Worm (Caenorhabditis elegans) whole organism, early embryonic: Measurements from ENCODE around the gene R07E5.11.

ENCODE experiments used
- B0310.2 ChIP-seq: sonication (generic microtip); optimal IDR thresholded peaks from 2 replicates; lab custom pipeline; 2016; ENCODE audit warnings: mild to moderate bottlenecking, missing genetic modification characterization, missing compliant biosample characterization
- F13C5.2 ChIP-seq: sonication (generic microtip); optimal IDR thresholded peaks from 2 replicates; lab custom pipeline; 2017; ENCODE audit warnings: mild to moderate bottlenecking, missing genetic modification characterization, inconsistent platforms, missing compliant biosample characterization
- aly-1 ChIP-seq: sonication (generic microtip); optimal IDR thresholded peaks from 2 replicates; lab custom pipeline; 2016; ENCODE audit warnings: missing genetic modification characterization, missing compliant biosample characterization
- ama-1 ChIP-seq: fragments of 150-350 bp; optimal IDR thresholded peaks from 2 replicates; lab custom pipeline; 2014
- ceh-13 ChIP-seq: fragments of 200-800 bp; sonication (Bioruptor generic); optimal IDR thresholded peaks from 2 replicates; lab custom pipeline; 2018; ENCODE audit warnings: mild to moderate bottlenecking, missing genetic modification characterization, missing compliant biosample characterization
- ceh-36 ChIP-seq: sonication (generic microtip); optimal IDR thresholded peaks from 2 replicates; lab custom pipeline; 2016; ENCODE audit warnings: missing genetic modification characterization, inconsistent platforms, missing compliant biosample characterization
- ets-7 ChIP-seq: sonication (generic microtip); optimal IDR thresholded peaks from 2 replicates; lab custom pipeline; 2016; ENCODE audit warnings: missing genotype, missing genetic modification characterization, missing compliant biosample characterization
- flt-1 ChIP-seq: fragments of 200-800 bp; sonication (Bioruptor generic); IDR thresholded peaks from 2 replicates; pipeline ENCODE4 v1.3.6; 2022; ENCODE audit warnings: missing genetic modification characterization, missing compliant biosample characterization
- hmbx-1 ChIP-seq: sonication (generic microtip); optimal IDR thresholded peaks from 2 replicates; lab custom pipeline; 2016; ENCODE audit warnings: mild to moderate bottlenecking, missing genetic modification characterization, missing compliant biosample characterization
- hmg-4 ChIP-seq: fragments of 200-800 bp; sonication (Bioruptor generic); optimal IDR thresholded peaks from 2 replicates; lab custom pipeline; 2018; ENCODE audit warnings: mild to moderate bottlenecking, missing genetic modification characterization, missing compliant biosample characterization
- hnd-1 ChIP-seq: sonication (generic microtip); optimal IDR thresholded peaks from 2 replicates; lab custom pipeline; 2016; ENCODE audit warnings: missing genetic modification characterization, missing compliant biosample characterization
- pes-1 ChIP-seq: fragments of 200-800 bp; sonication (Bioruptor generic); IDR thresholded peaks from 2 replicates; pipeline ENCODE4 v1.3.6; 2022; ENCODE audit warnings: missing genetic modification reagents, missing genetic modification characterization, missing compliant biosample characterization
- scrt-1 ChIP-seq: fragments of 200-800 bp; sonication (Bioruptor generic); IDR thresholded peaks from 2 replicates; pipeline ENCODE4 v1.3.6; 2022; ENCODE audit warnings: missing genetic modification characterization, missing compliant biosample characterization
- sea-1 ChIP-seq: fragments of 200-800 bp; sonication (Bioruptor generic); conservative IDR thresholded peaks from 2 replicates; pipeline ENCODE4 v1.3.6; 2022; ENCODE audit warnings: missing genetic modification characterization, missing compliant biosample characterization
- tbx-11 ChIP-seq: fragments of 200-800 bp; sonication (Bioruptor generic); IDR thresholded peaks from 2 replicates; pipeline ENCODE4 v1.3.6; 2022; ENCODE audit warnings: missing genetic modification characterization, missing compliant biosample characterization
- tbx-37 ChIP-seq: fragments of 200-800 bp; sonication (Bioruptor generic); conservative IDR thresholded peaks from 2 replicates; pipeline ENCODE4 v1.3.6; 2022; ENCODE audit warnings: missing genetic modification reagents, missing genetic modification characterization, missing compliant biosample characterization
- tra-4 ChIP-seq: sonication (generic microtip); optimal IDR thresholded peaks from 2 replicates; lab custom pipeline; 2017; ENCODE audit warnings: missing genetic modification characterization, missing compliant biosample characterization

The R07E5.11 gene

DNA sequence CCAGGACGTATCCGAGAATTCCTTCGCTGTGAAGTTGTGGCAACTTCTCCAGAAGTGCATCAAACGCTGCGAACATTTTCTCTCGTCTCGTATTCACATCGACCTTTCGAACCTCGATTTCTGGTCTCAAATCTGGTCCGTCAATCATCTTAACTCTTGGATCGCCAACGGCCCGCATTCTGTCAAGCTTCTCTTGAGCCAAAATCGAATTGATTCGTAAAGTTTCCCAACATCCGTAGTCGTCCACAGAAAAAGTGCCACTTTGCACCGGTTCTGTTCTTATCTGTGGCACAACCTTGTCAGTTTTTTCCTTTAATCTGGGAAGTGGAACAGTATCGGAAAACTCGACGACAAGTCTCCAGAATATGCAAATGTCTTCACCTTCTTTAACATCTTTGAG, 20.2 kb upstream of the R07E5.11 start:
- no peak for TF ChIP-seq ets-7 (tag; lab: Kevin White, UChicago)
- TF ChIP-seq sea-1 = no peak
- TF ChIP-seq hmg-4 (GFP tag; lab: Kevin White, UChicago) = no peak
- TF ChIP-seq ceh-36 (tag; lab: Kevin White, UChicago) = no peak
- no peak for TF ChIP-seq hmbx-1
- no peak for TF ChIP-seq aly-1
- no peak for TF ChIP-seq ceh-13
- no peak for TF ChIP-seq tbx-37 (GFP tag; lab: Robert Waterston, UW)
- no peak for TF ChIP-seq hnd-1 (tag; lab: Kevin White, UChicago)
- TF ChIP-seq tra-4 (tag; lab: Kevin White, UChicago) = no peak

DNA sequence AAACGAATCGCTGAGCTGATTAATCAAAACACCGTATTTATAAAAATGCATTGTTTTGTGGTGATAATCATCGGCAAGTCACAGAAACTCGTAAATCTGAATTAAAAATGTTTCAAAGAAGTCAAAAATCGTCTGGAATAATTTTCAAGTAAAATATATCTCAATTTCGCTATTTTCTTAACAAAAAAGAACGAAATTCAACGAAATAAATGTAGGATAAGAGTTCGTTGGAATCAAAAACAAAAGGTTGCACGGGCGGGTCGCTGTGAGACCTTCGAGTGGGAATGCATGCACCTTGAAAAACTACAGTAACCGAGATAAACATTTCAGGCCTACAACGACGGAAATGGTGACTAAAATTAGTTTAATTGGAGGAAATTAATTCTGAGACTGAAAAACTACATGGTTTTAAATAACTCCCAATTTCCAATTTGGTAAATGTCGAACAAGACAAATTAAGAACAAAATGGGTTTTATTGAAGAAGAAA, 19.3 kb upstream of the R07E5.11 start, which contains the start of gene C28A5.1:
Gene C28A5.1, minus strand, starts transcription at position 51 of the 488 bp plus-strand sequence.
- TF ChIP-seq ceh-36 (tag; lab: Kevin White, UChicago) (no peak), hmbx-1 (no peak), B0310.2 (tag; lab: Kevin White, UChicago) (no peak), ets-7 (tag; lab: Kevin White, UChicago) (no peak), aly-1 (no peak), ceh-13 (no peak), pes-1 (GFP tag; lab: Robert Waterston, UW) (no peak), scrt-1 (GFP tag; lab: Robert Waterston, UW) (no peak), flt-1 (GFP tag; lab: Robert Waterston, UW) (no peak), ama-1 (no peak), F13C5.2 (tag; lab: Kevin White, UChicago) (no peak), hmg-4 (GFP tag; lab: Kevin White, UChicago) (no peak), tra-4 (tag; lab: Kevin White, UChicago) (no peak), hnd-1 (tag; lab: Kevin White, UChicago) (no peak), sea-1 (no peak), tbx-11 (GFP tag; lab: Robert Waterston, UW) (no peak), tbx-37 (GFP tag; lab: Robert Waterston, UW) (no peak)

DNA sequence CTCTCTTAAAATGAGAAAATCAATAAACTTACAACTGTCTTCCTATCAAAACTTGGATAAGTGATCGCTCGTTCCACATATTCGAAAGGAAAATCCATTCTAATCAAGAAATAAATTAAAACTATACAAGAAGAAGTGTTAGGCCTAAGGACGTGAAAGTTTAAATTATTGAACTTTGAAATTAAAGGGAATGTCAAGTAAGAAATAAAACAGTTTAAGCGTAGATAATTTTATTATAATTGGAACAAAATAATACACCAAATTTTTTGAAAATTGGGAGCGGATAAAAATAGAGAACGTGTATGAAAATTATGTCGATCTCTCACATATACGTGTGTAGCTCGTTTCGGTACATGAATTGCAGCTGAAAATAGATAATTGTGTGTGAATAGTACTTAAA, 14.4 kb upstream of the R07E5.11 start, which contains the start of gene C28A5.6:
Gene C28A5.6, minus strand, starts transcription at position 101 of the 400 bp plus-strand sequence.
- TF ChIP-seq sea-1 (no peak), scrt-1 (GFP tag; lab: Robert Waterston, UW) (no peak), tbx-11 (GFP tag; lab: Robert Waterston, UW) (no peak), tbx-37 (GFP tag; lab: Robert Waterston, UW) (no peak), ama-1 (no peak), aly-1 (no peak), F13C5.2 (tag; lab: Kevin White, UChicago) (no peak), hnd-1 (tag; lab: Kevin White, UChicago) (no peak)

DNA sequence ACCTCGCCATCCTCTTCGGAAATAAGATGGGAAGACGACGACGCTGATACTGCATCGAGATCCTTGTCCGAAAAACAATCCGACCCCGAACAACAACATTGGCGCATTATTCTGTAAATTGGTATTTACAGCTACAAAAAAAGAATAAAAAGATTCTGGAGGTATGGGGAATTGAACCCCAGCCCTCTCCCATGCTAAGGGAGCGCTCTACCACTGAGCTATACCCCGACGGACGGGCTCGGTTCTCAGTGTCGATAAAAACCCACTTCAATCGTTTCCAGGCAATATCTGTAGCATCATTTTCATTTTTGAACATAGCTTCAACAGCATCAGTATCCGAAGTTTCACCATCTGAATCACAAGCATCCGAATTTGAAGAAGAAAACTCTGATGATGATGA, 13.8 kb upstream of the R07E5.11 start:
- TF ChIP-seq ama-1 = no peak
- TF ChIP-seq ets-7 (tag; lab: Kevin White, UChicago) = no peak
- peak; percentile 27 for TF ChIP-seq ceh-36 (tag; lab: Kevin White, UChicago)
- TF ChIP-seq F13C5.2 (tag; lab: Kevin White, UChicago) = no peak
- peak; percentile 75 for TF ChIP-seq tbx-11 (GFP tag; lab: Robert Waterston, UW)
- TF ChIP-seq aly-1 = peak; percentile 48
- peak; percentile 46; the same call in 1 of the 2 replicates for TF ChIP-seq tbx-37 (GFP tag; lab: Robert Waterston, UW)
- TF ChIP-seq hnd-1 (tag; lab: Kevin White, UChicago) = peak; percentile 27
- TF ChIP-seq B0310.2 (tag; lab: Kevin White, UChicago) = no peak
- TF ChIP-seq tra-4 (tag; lab: Kevin White, UChicago) = no peak
- no peak for TF ChIP-seq hmbx-1
- TF ChIP-seq sea-1 = 0 out of 2 replicates have a peak, but pooled peaks have one; percentile 66
- peak; percentile 15 for TF ChIP-seq ceh-13
- peak; percentile 78 for TF ChIP-seq flt-1 (GFP tag; lab: Robert Waterston, UW)
- peak; percentile 79 for TF ChIP-seq scrt-1 (GFP tag; lab: Robert Waterston, UW)
- no peak; the same call in none of the 2 replicates for TF ChIP-seq pes-1 (GFP tag; lab: Robert Waterston, UW)
- peak; percentile 28 for TF ChIP-seq hmg-4 (GFP tag; lab: Kevin White, UChicago)

DNA sequence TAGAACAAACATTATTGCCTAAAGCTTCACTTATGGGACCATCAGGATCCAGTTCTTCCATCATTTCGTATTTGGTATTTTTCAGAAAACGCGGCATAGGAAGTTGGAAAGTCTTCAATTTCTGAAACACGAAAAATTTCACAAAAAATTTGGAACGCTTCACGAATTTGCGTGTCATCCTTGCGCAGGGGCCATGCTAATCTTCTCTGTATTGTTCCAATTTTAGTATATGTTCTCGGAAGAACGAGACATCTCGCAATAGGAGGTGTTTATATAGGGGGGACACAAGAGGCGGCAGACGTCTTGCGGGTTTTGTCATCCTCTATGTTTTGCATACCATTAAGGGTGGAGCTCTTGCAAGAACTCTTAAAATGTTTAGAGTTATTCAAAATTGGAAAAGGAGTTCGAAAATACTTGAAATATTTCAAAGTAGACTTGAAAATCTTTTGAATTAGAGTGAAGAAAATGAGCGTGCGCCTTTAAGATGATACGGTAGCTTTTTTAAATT, 11.7 kb upstream of the R07E5.11 start:
- peak; percentile 10 for TF ChIP-seq ets-7 (tag; lab: Kevin White, UChicago)
- peak; percentile 56 for TF ChIP-seq hmbx-1
- peak; percentile 90 for TF ChIP-seq sea-1
- TF ChIP-seq ceh-13 = peak; percentile 42
- TF ChIP-seq hmg-4 (GFP tag; lab: Kevin White, UChicago) = peak; percentile 85
- TF ChIP-seq scrt-1 (GFP tag; lab: Robert Waterston, UW) = peak; percentile 92
- peak; percentile 59 for TF ChIP-seq B0310.2 (tag; lab: Kevin White, UChicago)
- peak; percentile 78 for TF ChIP-seq ceh-36 (tag; lab: Kevin White, UChicago)
- TF ChIP-seq tra-4 (tag; lab: Kevin White, UChicago) = peak; percentile 34
- peak; percentile 45 for TF ChIP-seq hnd-1 (tag; lab: Kevin White, UChicago)
- peak; percentile 81 for TF ChIP-seq flt-1 (GFP tag; lab: Robert Waterston, UW)
- peak; percentile 87 for TF ChIP-seq tbx-37 (GFP tag; lab: Robert Waterston, UW)
- peak; percentile 93 for TF ChIP-seq pes-1 (GFP tag; lab: Robert Waterston, UW)
- peak; percentile 80 for TF ChIP-seq aly-1
- peak; percentile 89 for TF ChIP-seq tbx-11 (GFP tag; lab: Robert Waterston, UW)
- peak; percentile 54 for TF ChIP-seq F13C5.2 (tag; lab: Kevin White, UChicago)

DNA sequence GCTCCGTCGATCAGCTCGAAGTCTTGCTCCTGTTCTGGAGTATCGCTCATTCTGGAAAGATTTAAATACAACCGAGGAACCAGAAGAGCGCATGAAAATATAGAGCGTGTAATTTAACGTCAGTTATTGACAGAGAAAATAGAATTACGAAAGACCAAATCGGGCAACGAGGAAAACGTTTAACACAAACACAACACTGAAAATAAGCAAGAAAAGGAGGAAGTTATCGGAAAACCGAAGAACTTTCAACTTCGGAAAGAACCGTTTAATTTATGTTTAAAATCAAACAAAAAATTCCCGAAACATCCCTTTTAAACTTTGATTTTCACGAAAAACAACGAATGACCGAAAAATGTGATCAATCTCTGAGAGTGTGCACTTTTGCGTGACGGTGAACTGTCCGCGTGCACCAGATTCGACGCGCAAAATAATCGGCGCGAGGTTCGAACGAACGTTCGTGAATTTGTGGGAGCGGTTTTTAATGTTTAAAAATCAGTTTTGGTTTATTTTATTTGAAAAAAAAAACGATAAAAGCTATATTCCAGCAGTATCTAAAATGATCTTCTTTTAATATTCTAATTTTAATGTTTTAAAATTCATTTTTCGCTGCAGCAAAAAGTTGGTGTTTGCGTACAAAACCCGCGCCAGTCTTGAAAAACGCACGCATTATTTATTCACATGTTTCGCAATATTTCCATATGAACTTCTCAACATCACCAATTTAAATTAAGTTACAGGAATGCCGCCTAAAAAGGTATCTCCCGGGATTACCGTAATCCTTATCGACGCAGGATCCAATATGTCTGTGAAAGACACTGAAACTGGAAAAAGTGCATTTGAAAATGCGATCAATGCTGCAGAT, 4.3 kb upstream of the R07E5.11 start, which contains the start of the genes R07E5.7 and cku-80:
Gene R07E5.7, minus strand, starts transcription at position 51 of the 862 bp plus-strand sequence.
Gene cku-80, plus strand, starts transcription at position 732 of the 862 bp plus-strand sequence.
- TF ChIP-seq aly-1 (no peak), tbx-37 (GFP tag; lab: Robert Waterston, UW) (no peak), ama-1 (no peak), tbx-11 (GFP tag; lab: Robert Waterston, UW) (0 out of 2 replicates have a peak, but pooled peaks have one; percentile 44), pes-1 (GFP tag; lab: Robert Waterston, UW) (no peak), B0310.2 (tag; lab: Kevin White, UChicago) (no peak), flt-1 (GFP tag; lab: Robert Waterston, UW) (0 out of 2 replicates have a peak, but pooled peaks have one; percentile 17), hnd-1 (tag; lab: Kevin White, UChicago) (no peak), sea-1 (no peak), ceh-13 (no peak), tra-4 (tag; lab: Kevin White, UChicago) (no peak), ets-7 (tag; lab: Kevin White, UChicago) (no peak), hmg-4 (GFP tag; lab: Kevin White, UChicago) (no peak), F13C5.2 (tag; lab: Kevin White, UChicago) (peak; percentile 61), scrt-1 (GFP tag; lab: Robert Waterston, UW) (no peak), ceh-36 (tag; lab: Kevin White, UChicago) (no peak), hmbx-1 (no peak)
